Worm (Caenorhabditis elegans): ENCODE data around the gene Y38A10A.2.

The Y38A10A.2 gene

ce11 chrV:6098755-6099155, 35.5 kb upstream of the Y38A10A.2 start (continued):
- TF ChIP-seq ama-1 (optimal IDR thresholded peaks at IDR 0.05), result peak; percentile 74
- TF ChIP-seq ama-1 (GFP tag; optimal IDR thresholded peaks at IDR 0.05), result peak in 1 of 2 experiments; percentile 65
- TF ChIP-seq F57C9.4 (tag; optimal IDR thresholded peaks at IDR 0.05), result no peak
- no peak for TF ChIP-seq let-607 (tag; optimal IDR thresholded peaks at IDR 0.05)
- TF ChIP-seq nhr-90 (tag; optimal IDR thresholded peaks at IDR 0.05), result no peak
- TF ChIP-seq C06A6.2 (GFP tag; conservative IDR thresholded peaks at IDR 0.05), result no peak
- no peak for TF ChIP-seq cebp-2 (GFP tag; IDR thresholded peaks at IDR 0.05)
- TF ChIP-seq hrde-1 (tag; optimal IDR thresholded peaks at IDR 0.05; ENCODE audit: borderline replicate concordance), result peak; percentile 74
- TF ChIP-seq mxl-1 (tag; optimal IDR thresholded peaks at IDR 0.05), result peak; percentile 32
- TF ChIP-seq nfyb-1 (GFP tag; IDR thresholded peaks at IDR 0.05), result peak; percentile 79; the same call in 1 of the 2 replicates
- no peak for TF ChIP-seq ztf-6 (GFP tag; IDR thresholded peaks at IDR 0.05)
- TF ChIP-seq fkh-3 (tag; optimal IDR thresholded peaks at IDR 0.05), result no peak
- no peak for TF ChIP-seq unc-62 (GFP tag; optimal IDR thresholded peaks at IDR 0.05)
- TF ChIP-seq B0336.3 (GFP tag; IDR thresholded peaks at IDR 0.05), result peak; percentile 42; the same call in 1 of the 2 replicates
- no peak for TF ChIP-seq F39B2.1 (GFP tag; IDR thresholded peaks at IDR 0.05)
- peak; percentile 28 for TF ChIP-seq repo-1 (tag; optimal IDR thresholded peaks at IDR 0.05)
- TF ChIP-seq rcor-1 (GFP tag; IDR thresholded peaks at IDR 0.05), result no peak
- peak; percentile 49 for TF ChIP-seq athp-1 (tag; optimal IDR thresholded peaks at IDR 0.05)
- no peak for TF ChIP-seq mes-4 (tag; optimal IDR thresholded peaks at IDR 0.05)
- 0 out of 2 replicates have a peak, but pooled peaks have one; percentile 42 for TF ChIP-seq Y53G8AR.9 (GFP tag; conservative IDR thresholded peaks at IDR 0.05)
- no peak for TF ChIP-seq pha-4 (tag; optimal IDR thresholded peaks at IDR 0.05)
- TF ChIP-seq lin-40 (tag; optimal IDR thresholded peaks at IDR 0.05), result no peak
- no peak; the same call in 1 of the 2 replicates for TF ChIP-seq dox-1 (GFP tag; IDR thresholded peaks at IDR 0.05)
- no peak for TF ChIP-seq tbx-9 (tag; optimal IDR thresholded peaks at IDR 0.05; ENCODE audit: borderline replicate concordance)
- TF ChIP-seq ZK185.1 (tag; optimal IDR thresholded peaks at IDR 0.05; ENCODE audit: poor library complexity, severe bottlenecking), result no peak
- TF ChIP-seq zfh-2 (GFP tag; conservative IDR thresholded peaks at IDR 0.05), result no peak
- TF ChIP-seq F22D6.2 (tag; optimal IDR thresholded peaks at IDR 0.05), result no peak
- no peak for TF ChIP-seq aptf-3 (GFP tag; IDR thresholded peaks at IDR 0.05)
- peak; percentile 71 for TF ChIP-seq him-1 (tag; optimal IDR thresholded peaks at IDR 0.05)
- TF ChIP-seq egl-44 (GFP tag; IDR thresholded peaks at IDR 0.05), result no peak
- TF ChIP-seq lsy-27 (tag; optimal IDR thresholded peaks at IDR 0.05; ENCODE audit: borderline replicate concordance, insufficient read depth), result no peak
- no peak for TF ChIP-seq let-526 (GFP tag; IDR thresholded peaks at IDR 0.05)
- no peak for TF ChIP-seq snpc-4 (GFP tag; optimal IDR thresholded peaks at IDR 0.05)
- peak in 1 of 4 experiments; percentile 2 for TF ChIP-seq snpc-4 (tag; optimal IDR thresholded peaks at IDR 0.05)
- TF ChIP-seq F52B5.7 (tag; optimal IDR thresholded peaks at IDR 0.05), result no peak
- TF ChIP-seq Y56A3A.18 (GFP tag; IDR thresholded peaks at IDR 0.05), result no peak
- no peak for TF ChIP-seq F55B11.4 (tag; optimal IDR thresholded peaks at IDR 0.05; ENCODE audit: borderline replicate concordance, insufficient read depth)
- TF ChIP-seq lir-1 (GFP tag; conservative IDR thresholded peaks at IDR 0.05), result no peak
- TF ChIP-seq hlh-12 (tag; optimal IDR thresholded peaks at IDR 0.05), result no peak
- no peak for TF ChIP-seq sptf-2 (GFP tag; optimal IDR thresholded peaks at IDR 0.05)
- TF ChIP-seq chd-7 (tag; optimal IDR thresholded peaks at IDR 0.05), result no peak
- TF ChIP-seq sdz-38 (tag; optimal IDR thresholded peaks at IDR 0.05), result no peak
- no peak for TF ChIP-seq nfya-2 (GFP tag; IDR thresholded peaks at IDR 0.05)
- TF ChIP-seq die-1 (tag; optimal IDR thresholded peaks at IDR 0.05), result peak; percentile 42
- peak; percentile 49; the same call in 1 of the 2 replicates for TF ChIP-seq madf-6 (GFP tag; IDR thresholded peaks at IDR 0.05)
- TF ChIP-seq pbrm-1 (GFP tag; IDR thresholded peaks at IDR 0.05), result peak; percentile 57; the same call in 1 of the 2 replicates
- peak; percentile 10 for TF ChIP-seq attf-5 (GFP tag; optimal IDR thresholded peaks at IDR 0.05)
- no peak for TF ChIP-seq attf-3 (GFP tag; conservative IDR thresholded peaks at IDR 0.05)
- TF ChIP-seq C17E4.6 (GFP tag; IDR thresholded peaks at IDR 0.05), result no peak
